Worm (Caenorhabditis elegans) whole organism, L4/young adult: ENCODE results near the gene rars-1.

Source experiments
- W03F9.2 ChIP-seq: fragments of 150-350 bp; optimal IDR thresholded peaks from 2 replicates; lab custom pipeline; 2014; ENCODE audit warnings: missing biosample characterization, missing genetic modification characterization
- dao-5 ChIP-seq: sonication (generic microtip); optimal IDR thresholded peaks from 2 replicates; lab custom pipeline; 2016; ENCODE audit warnings: missing genotype, missing genetic modification characterization, moderate library complexity, missing compliant biosample characterization
- him-1 ChIP-seq: sonication (generic microtip); optimal IDR thresholded peaks from 2 replicates; lab custom pipeline; 2016; ENCODE audit warnings: missing genotype, missing genetic modification reagents, missing genetic modification characterization, missing compliant biosample characterization

DNA sequence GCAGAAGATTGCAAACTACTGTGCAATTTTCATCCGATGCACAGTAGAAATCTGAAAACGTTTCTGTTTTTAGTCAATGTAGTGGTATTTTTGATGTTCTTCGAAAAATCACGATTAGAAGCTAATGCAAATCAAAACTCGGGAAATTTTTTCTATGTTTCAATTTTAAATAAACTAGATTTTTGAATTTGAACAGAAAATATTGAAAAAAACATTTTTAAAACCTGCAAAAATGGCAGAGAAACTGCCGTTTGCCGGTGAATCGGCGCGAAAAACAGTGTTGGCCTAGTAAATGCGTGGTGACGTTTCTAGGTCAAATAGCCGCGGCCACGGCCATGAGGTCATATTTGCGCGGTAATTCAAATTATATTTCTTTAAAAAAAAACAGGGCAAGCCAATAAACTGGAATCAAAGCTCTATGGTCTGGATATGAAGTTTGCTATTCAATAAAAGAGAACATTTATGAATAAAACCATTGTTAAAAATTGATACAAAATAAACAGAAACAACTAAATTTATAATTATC is 13.2 kb upstream of the rars-1 start, which contains the start of gene set-2:
- TF ChIP-seq him-1 (tag; lab: Kevin White, UChicago) (no peak), W03F9.2 (tag; lab: Kevin White, UChicago) (peak; percentile 79), dao-5 (no peak)
